Fruit fly (Drosophila melanogaster): ENCODE results near the gene eIF2Balpha.

dm6 chr3R:29907601-29908175 is 28.0 kb downstream of the eIF2Balpha start, which contains the start of gene CG31036:
- no peak for TF ChIP-seq usp (GFP tag; optimal IDR thresholded peaks at IDR 0.05)
- TF ChIP-seq pan (optimal IDR thresholded peaks at IDR 0.05) = no peak
- TF ChIP-seq CG8478 (optimal IDR thresholded peaks at IDR 0.05) = no peak
- no peak for TF ChIP-seq Dll (optimal IDR thresholded peaks at IDR 0.05)
- no peak for TF ChIP-seq psq (optimal IDR thresholded peaks at IDR 0.05)
- no peak for TF ChIP-seq EcR (GFP tag; optimal IDR thresholded peaks at IDR 0.05)

All from whole organism.